Worm (Caenorhabditis elegans): ENCODE measurements around the gene F32D8.3.
A peak's percentile ranks its signal among the peaks of the same experiment; 100 is the strongest.

Gene F32D8.3

ce11 chrV:10886405-10886887 is at the start of gene F32D8.3:
Gene F32D8.3, plus strand, starts transcription at chrV:10886837.
- TF ChIP-seq med-1 (GFP tag; optimal IDR thresholded peaks at IDR 0.05; ENCODE audit: insufficient read depth) (no peak), ref-1 (GFP tag; conservative IDR thresholded peaks at IDR 0.05) (no peak), T22C8.4 (GFP tag; IDR thresholded peaks at IDR 0.05) (no peak), klf-2 (GFP tag; conservative IDR thresholded peaks at IDR 0.05) (no peak), cog-1 (tag; optimal IDR thresholded peaks at IDR 0.05) (no peak), tab-1 (GFP tag; IDR thresholded peaks at IDR 0.05) (no peak), ztf-29 (GFP tag; IDR thresholded peaks at IDR 0.05) (no peak), flt-1 (GFP tag; IDR thresholded peaks at IDR 0.05) (no peak), ztf-23 (GFP tag; IDR thresholded peaks at IDR 0.05) (no peak)

ce11 chrV:10838204-10838603 is 48.4 kb upstream of the F32D8.3 start:
- TF ChIP-seq ztf-23 (GFP tag; IDR thresholded peaks at IDR 0.05) = no peak
- no peak for TF ChIP-seq cog-1 (tag; optimal IDR thresholded peaks at IDR 0.05)
- no peak for TF ChIP-seq ref-1 (GFP tag; conservative IDR thresholded peaks at IDR 0.05)
- no peak for TF ChIP-seq ztf-29 (GFP tag; IDR thresholded peaks at IDR 0.05)
- no peak for TF ChIP-seq med-1 (GFP tag; optimal IDR thresholded peaks at IDR 0.05; ENCODE audit: insufficient read depth)
- TF ChIP-seq T22C8.4 (GFP tag; IDR thresholded peaks at IDR 0.05) = no peak
- no peak for TF ChIP-seq tab-1 (GFP tag; IDR thresholded peaks at IDR 0.05)
- no peak for TF ChIP-seq flt-1 (GFP tag; IDR thresholded peaks at IDR 0.05)
- TF ChIP-seq klf-2 (GFP tag; conservative IDR thresholded peaks at IDR 0.05) = no peak

- no peak for TF ChIP-seq ztf-29 (GFP tag; IDR thresholded peaks at IDR 0.05)
- no peak for TF ChIP-seq klf-2 (GFP tag; conservative IDR thresholded peaks at IDR 0.05)
- no peak for TF ChIP-seq ztf-23 (GFP tag; IDR thresholded peaks at IDR 0.05)
- no peak for TF ChIP-seq med-1 (GFP tag; optimal IDR thresholded peaks at IDR 0.05; ENCODE audit: insufficient read depth)
- TF ChIP-seq T22C8.4 (GFP tag; IDR thresholded peaks at IDR 0.05) = no peak
- TF ChIP-seq ref-1 (GFP tag; conservative IDR thresholded peaks at IDR 0.05) = no peak
- TF ChIP-seq cog-1 (tag; optimal IDR thresholded peaks at IDR 0.05) = no peak
- no peak for TF ChIP-seq flt-1 (GFP tag; IDR thresholded peaks at IDR 0.05)
- TF ChIP-seq tab-1 (GFP tag; IDR thresholded peaks at IDR 0.05) = no peak
Observed at ce11 chrV:10839398-10839797, 47.2 kb upstream of the F32D8.3 start.

ce11 chrV:10846893-10847292 is 39.7 kb upstream of the F32D8.3 start, which contains the start of gene C29A12.6:
Gene C29A12.6, plus strand, starts transcription at chrV:10847193.
- TF ChIP-seq ztf-29 (GFP tag; IDR thresholded peaks at IDR 0.05) (no peak), T22C8.4 (GFP tag; IDR thresholded peaks at IDR 0.05) (no peak), ref-1 (GFP tag; conservative IDR thresholded peaks at IDR 0.05) (no peak), med-1 (GFP tag; optimal IDR thresholded peaks at IDR 0.05; ENCODE audit: insufficient read depth) (no peak)

- no peak for TF ChIP-seq klf-2 (GFP tag; conservative IDR thresholded peaks at IDR 0.05)
- no peak for TF ChIP-seq T22C8.4 (GFP tag; IDR thresholded peaks at IDR 0.05)
- no peak for TF ChIP-seq ztf-29 (GFP tag; IDR thresholded peaks at IDR 0.05)
- TF ChIP-seq cog-1 (tag; optimal IDR thresholded peaks at IDR 0.05) = no peak
- no peak for TF ChIP-seq med-1 (GFP tag; optimal IDR thresholded peaks at IDR 0.05; ENCODE audit: insufficient read depth)
- no peak for TF ChIP-seq flt-1 (GFP tag; IDR thresholded peaks at IDR 0.05)
- TF ChIP-seq tab-1 (GFP tag; IDR thresholded peaks at IDR 0.05) = no peak
- TF ChIP-seq ref-1 (GFP tag; conservative IDR thresholded peaks at IDR 0.05) = no peak
- no peak for TF ChIP-seq ztf-23 (GFP tag; IDR thresholded peaks at IDR 0.05)
Observed at ce11 chrV:10854197-10854596, 32.4 kb upstream of the F32D8.3 start.

ce11 chrV:10855363-10855762 is 31.3 kb upstream of the F32D8.3 start:
- TF ChIP-seq ztf-23 (GFP tag; IDR thresholded peaks at IDR 0.05) (no peak), tab-1 (GFP tag; IDR thresholded peaks at IDR 0.05) (no peak), med-1 (GFP tag; optimal IDR thresholded peaks at IDR 0.05; ENCODE audit: insufficient read depth) (no peak), T22C8.4 (GFP tag; IDR thresholded peaks at IDR 0.05) (no peak), ref-1 (GFP tag; conservative IDR thresholded peaks at IDR 0.05) (no peak), ztf-29 (GFP tag; IDR thresholded peaks at IDR 0.05) (no peak), cog-1 (tag; optimal IDR thresholded peaks at IDR 0.05) (no peak), flt-1 (GFP tag; IDR thresholded peaks at IDR 0.05) (no peak), klf-2 (GFP tag; conservative IDR thresholded peaks at IDR 0.05) (no peak)

ce11 chrV:10856901-10857637 is 29.6 kb upstream of the F32D8.3 start:
- TF ChIP-seq ztf-29 (GFP tag; IDR thresholded peaks at IDR 0.05) (no peak), cog-1 (tag; optimal IDR thresholded peaks at IDR 0.05) (no peak), klf-2 (GFP tag; conservative IDR thresholded peaks at IDR 0.05) (no peak)

- TF ChIP-seq klf-2 (GFP tag; conservative IDR thresholded peaks at IDR 0.05) = no peak
- 0 out of 2 replicates have a peak, but pooled peaks have one; percentile 8 for TF ChIP-seq ztf-23 (GFP tag; IDR thresholded peaks at IDR 0.05)
- TF ChIP-seq flt-1 (GFP tag; IDR thresholded peaks at IDR 0.05) = peak; percentile 42; the same call in 1 of the 2 replicates
- TF ChIP-seq cog-1 (tag; optimal IDR thresholded peaks at IDR 0.05) = no peak
- no peak for TF ChIP-seq ztf-29 (GFP tag; IDR thresholded peaks at IDR 0.05)
Observed at ce11 chrV:10858340-10858739, 28.3 kb upstream of the F32D8.3 start.

- TF ChIP-seq klf-2 (GFP tag; conservative IDR thresholded peaks at IDR 0.05) (no peak), flt-1 (GFP tag; IDR thresholded peaks at IDR 0.05) (no peak), T22C8.4 (GFP tag; IDR thresholded peaks at IDR 0.05) (no peak)
Observed at ce11 chrV:10859048-10859637, 27.5 kb upstream of the F32D8.3 start.

ce11 chrV:10859775-10860174 is 26.9 kb upstream of the F32D8.3 start:
- TF ChIP-seq flt-1 (GFP tag; IDR thresholded peaks at IDR 0.05) (no peak), ref-1 (GFP tag; conservative IDR thresholded peaks at IDR 0.05) (no peak), cog-1 (tag; optimal IDR thresholded peaks at IDR 0.05) (no peak), tab-1 (GFP tag; IDR thresholded peaks at IDR 0.05) (no peak), ztf-29 (GFP tag; IDR thresholded peaks at IDR 0.05) (no peak), klf-2 (GFP tag; conservative IDR thresholded peaks at IDR 0.05) (no peak), T22C8.4 (GFP tag; IDR thresholded peaks at IDR 0.05) (no peak), med-1 (GFP tag; optimal IDR thresholded peaks at IDR 0.05; ENCODE audit: insufficient read depth) (no peak), ztf-23 (GFP tag; IDR thresholded peaks at IDR 0.05) (no peak)
